Fruit fly (Drosophila melanogaster) whole organism, embryonic: ENCODE measurements around the gene CG14212.

Experiments used
- B-H1 ChIP-seq: fragments of 200-800 bp; sonication (Bioruptor generic); IDR thresholded peaks from 3 replicates; pipeline ENCODE4 v1.3.6; 2022; ENCODE audit warnings: missing biosample characterization, missing genetic modification characterization
- CG10267 ChIP-seq: fragments of 200-800 bp; sonication (Bioruptor generic); optimal IDR thresholded peaks from 2 replicates; lab custom pipeline; 2018; ENCODE audit warnings: missing biosample characterization, mild to moderate bottlenecking, missing genetic modification characterization, moderate library complexity
- CG10979 ChIP-seq: fragments of 200-800 bp; sonication (Bioruptor generic); optimal IDR thresholded peaks from 2 replicates; lab custom pipeline; 2018; ENCODE audit warnings: missing biosample characterization, mild to moderate bottlenecking, missing genetic modification characterization, moderate library complexity
- CG14014 ChIP-seq: fragments of 200-800 bp; sonication (Bioruptor generic); IDR thresholded peaks from 2 replicates; pipeline ENCODE4 v1.3.6; 2022; ENCODE audit warnings: missing biosample characterization, missing genetic modification characterization
- CG14667 ChIP-seq: fragments of 200-800 bp; sonication (Bioruptor generic); IDR thresholded peaks from 2 replicates; pipeline ENCODE4 v1.3.6; 2022; ENCODE audit warnings: missing biosample characterization, missing genetic modification characterization
- CG14710 ChIP-seq: fragments of 200-800 bp; sonication (Bioruptor generic); optimal IDR thresholded peaks from 3 replicates; lab custom pipeline; 2019; ENCODE audit warnings: missing biosample characterization, mild to moderate bottlenecking, missing genetic modification characterization, moderate library complexity
- CG17385 ChIP-seq: fragments of 200-800 bp; sonication (Bioruptor generic); optimal IDR thresholded peaks from 3 replicates; lab custom pipeline; 2018; ENCODE audit warnings: missing biosample characterization, mild to moderate bottlenecking, missing genetic modification characterization
- CG17912 ChIP-seq: fragments of 200-800 bp; sonication (Bioruptor generic); optimal IDR thresholded peaks from 2 replicates; lab custom pipeline; 2018; ENCODE audit warnings: missing biosample characterization, mild to moderate bottlenecking, missing genetic modification characterization
- CG2116 ChIP-seq: fragments of 200-800 bp; sonication (Bioruptor generic); optimal IDR thresholded peaks from 3 replicates; lab custom pipeline; 2018; ENCODE audit warnings: missing biosample characterization, mild to moderate bottlenecking, missing genetic modification characterization
- CG2199 ChIP-seq: fragments of 200-800 bp; sonication (Bioruptor generic); IDR thresholded peaks from 3 replicates; pipeline ENCODE4 v1.3.6; 2022; ENCODE audit warnings: missing biosample characterization, missing genetic modification characterization
- CG3838 ChIP-seq: fragments of 200-800 bp; sonication (Bioruptor generic); optimal IDR thresholded peaks from 3 replicates; lab custom pipeline; 2016; ENCODE audit warnings: missing biosample characterization, missing genetic modification characterization
- CG4424 ChIP-seq: fragments of 200-800 bp; sonication (Bioruptor generic); optimal IDR thresholded peaks from 3 replicates; lab custom pipeline; 2016; ENCODE audit warnings: missing biosample characterization, missing genetic modification characterization
- CG4820 ChIP-seq: fragments of 200-800 bp; sonication (Bioruptor generic); optimal IDR thresholded peaks from 3 replicates; lab custom pipeline; 2016; ENCODE audit warnings: missing biosample characterization, missing genetic modification characterization
- CG6254 ChIP-seq: fragments of 200-800 bp; sonication (Bioruptor generic); optimal IDR thresholded peaks from 3 replicates; lab custom pipeline; 2017; ENCODE audit warnings: mild to moderate bottlenecking, missing biosample characterization, missing genetic modification reagents, missing genetic modification characterization
- CG6854 ChIP-seq: fragments of 200-800 bp; sonication (Bioruptor generic); optimal IDR thresholded peaks from 3 replicates; lab custom pipeline; 2017; ENCODE audit warnings: missing biosample characterization, mild to moderate bottlenecking, missing genetic modification characterization
- CHES-1-like ChIP-seq: fragments of 200-800 bp; sonication (Bioruptor generic); optimal IDR thresholded peaks from 2 replicates; lab custom pipeline; 2016; ENCODE audit warnings: missing biosample characterization, missing genetic modification characterization
- D ChIP-seq, 2 experiments: fragments of 200-800 bp in 1 of 2; fragments of >200 bp in 1 of 2; sonication (Bioruptor generic) in 1 of 2; optimal IDR thresholded peaks; 2 replicates in 1 of 2; 3 replicates in 1 of 2; lab custom pipeline; 2017; ENCODE audit warnings: mild to moderate bottlenecking in 1 of 2, missing biosample characterization in 1 of 2, missing genetic modification characterization in 1 of 2, missing genetic modification reagents in 1 of 2
- Dek ChIP-seq: fragments of 200-800 bp; sonication (Bioruptor generic); optimal IDR thresholded peaks from 3 replicates; lab custom pipeline; 2019; ENCODE audit warnings: missing biosample characterization, mild to moderate bottlenecking, missing genetic modification characterization, moderate library complexity
- Dip2 ChIP-seq: fragments of 200-800 bp; sonication (Bioruptor generic); IDR thresholded peaks from 2 replicates; pipeline ENCODE4 v1.3.6; 2022; ENCODE audit warnings: missing biosample characterization, missing genetic modification characterization
- Dref ChIP-seq: fragments of 200-800 bp; sonication (Bioruptor generic); IDR thresholded peaks from 2 replicates; pipeline ENCODE4 v1.3.6; 2022; ENCODE audit warnings: missing biosample characterization, missing genetic modification characterization
- H15 ChIP-seq: fragments of 200-800 bp; sonication (Bioruptor generic); IDR thresholded peaks from 3 replicates; pipeline ENCODE4 v1.3.6; 2022; ENCODE audit warnings: missing biosample characterization, missing genetic modification characterization
- HLH4C ChIP-seq: fragments of 200-800 bp; sonication (Bioruptor generic); IDR thresholded peaks from 3 replicates; pipeline ENCODE4 v1.3.6; 2022; ENCODE audit warnings: missing biosample characterization, missing genetic modification characterization; ENCODE audit not compliant: partially characterized antibody
- Myb ChIP-seq: fragments of 200-800 bp; sonication (Bioruptor generic); optimal IDR thresholded peaks from 2 replicates; lab custom pipeline; 2016; ENCODE audit warnings: missing biosample characterization, missing genetic modification characterization
- NK7.1 ChIP-seq: fragments of 200-800 bp; sonication (Bioruptor generic); optimal IDR thresholded peaks from 3 replicates; lab custom pipeline; 2016; ENCODE audit warnings: missing biosample characterization, missing genetic modification characterization
- Neu2 ChIP-seq: fragments of 200-800 bp; sonication (Bioruptor generic); optimal IDR thresholded peaks from 3 replicates; lab custom pipeline; 2016; ENCODE audit warnings: missing biosample characterization, missing genetic modification characterization, borderline replicate concordance
- Nf-YB ChIP-seq: fragments of 200-800 bp; sonication (Bioruptor generic); optimal IDR thresholded peaks from 3 replicates; lab custom pipeline; 2019; ENCODE audit warnings: missing biosample characterization, mild to moderate bottlenecking, missing genetic modification characterization, moderate library complexity
- Ssrp ChIP-seq: fragments of 200-800 bp; sonication (Bioruptor generic); optimal IDR thresholded peaks from 2 replicates; lab custom pipeline; 2018; ENCODE audit warnings: missing biosample characterization, mild to moderate bottlenecking, missing genetic modification characterization, moderate library complexity
- Stat92E ChIP-seq, 3 experiments: fragments of >200 bp in 2 of 3; fragments of 200-800 bp in 1 of 3; sonication (Bioruptor generic) in 1 of 3; optimal IDR thresholded peaks; 2 replicates each; lab custom pipeline; 2017 to 2019; ENCODE audit warnings: missing biosample characterization in 3 of 3, missing genetic modification characterization in 3 of 3, mild to moderate bottlenecking in 1 of 3, moderate library complexity in 1 of 3
- ab ChIP-seq: fragments of 200-800 bp; sonication (Bioruptor generic); optimal IDR thresholded peaks from 2 replicates; lab custom pipeline; 2016; ENCODE audit warnings: missing biosample characterization, missing genetic modification characterization
- ac ChIP-seq: fragments of 200-800 bp; sonication (Bioruptor generic); optimal IDR thresholded peaks from 3 replicates; lab custom pipeline; 2017; ENCODE audit warnings: missing biosample characterization, mild to moderate bottlenecking, missing genetic modification characterization
- al ChIP-seq: fragments of 200-800 bp; sonication (Bioruptor generic); IDR thresholded peaks from 2 replicates; pipeline ENCODE4 v1.3.6; 2022; ENCODE audit warnings: missing biosample characterization, missing genetic modification characterization
- ara ChIP-seq: fragments of 200-800 bp; sonication (Bioruptor generic); IDR thresholded peaks from 2 replicates; pipeline ENCODE4 v1.3.6; 2022; ENCODE audit warnings: missing biosample characterization, missing genetic modification characterization
- ato ChIP-seq: fragments of 200-800 bp; sonication (Bioruptor generic); IDR thresholded peaks from 2 replicates; pipeline ENCODE4 v1.3.6; 2022; ENCODE audit warnings: missing biosample characterization, missing genetic modification characterization; ENCODE audit not compliant: partially characterized antibody
- crp ChIP-seq, 2 experiments: fragments of 200-800 bp; sonication (Bioruptor generic); optimal IDR thresholded peaks; 2 replicates in 1 of 2; 3 replicates in 1 of 2; lab custom pipeline; 2017; ENCODE audit warnings: missing biosample characterization in 2 of 2, missing genetic modification characterization in 2 of 2, mild to moderate bottlenecking in 1 of 2, moderate library complexity in 1 of 2
- cwo ChIP-seq: fragments of 200-800 bp; sonication (Bioruptor generic); optimal IDR thresholded peaks from 3 replicates; lab custom pipeline; 2017; ENCODE audit warnings: missing biosample characterization, missing genetic modification characterization, mild to moderate bottlenecking, moderate library complexity, missing genetic modification reagents
- esg ChIP-seq: fragments of 200-800 bp; sonication (Bioruptor generic); conservative IDR thresholded peaks from 2 replicates; pipeline ENCODE4 v1.3.6; 2022; ENCODE audit warnings: missing biosample characterization, missing genetic modification characterization
- ham ChIP-seq: fragments of 200-800 bp; sonication (Bioruptor generic); IDR thresholded peaks from 2 replicates; pipeline ENCODE4 v1.3.6; 2022; ENCODE audit warnings: missing biosample characterization, missing genetic modification characterization
- inv ChIP-seq: fragments of 200-800 bp; sonication (Bioruptor generic); IDR thresholded peaks from 2 replicates; pipeline ENCODE4 v1.3.6; 2022; ENCODE audit warnings: missing biosample characterization, missing genetic modification characterization; ENCODE audit not compliant: partially characterized antibody
- klu ChIP-seq: fragments of 200-800 bp; sonication (Bioruptor generic); IDR thresholded peaks from 2 replicates; pipeline ENCODE4 v1.3.6; 2022; ENCODE audit warnings: missing biosample characterization, missing genetic modification characterization
- lov ChIP-seq, 2 experiments: fragments of 200-800 bp in 1 of 2; fragments of >200 bp in 1 of 2; sonication (Bioruptor generic) in 1 of 2; IDR thresholded peaks in 1 of 2; optimal IDR thresholded peaks in 1 of 2; 2 replicates in 1 of 2; 3 replicates in 1 of 2; pipeline versions ENCODE4 v1.3.6 to Lab custom; 2017 to 2022; ENCODE audit warnings: missing biosample characterization in 1 of 2, missing genetic modification characterization in 1 of 2
- nau ChIP-seq: fragments of 200-800 bp; sonication (Bioruptor generic); optimal IDR thresholded peaks from 3 replicates; lab custom pipeline; 2017; ENCODE audit warnings: missing biosample characterization, mild to moderate bottlenecking, missing genetic modification characterization, missing genetic modification reagents
- peb ChIP-seq: fragments of 200-800 bp; sonication (Bioruptor generic); IDR thresholded peaks from 2 replicates; pipeline ENCODE4 v1.3.6; 2022; ENCODE audit warnings: missing biosample characterization, missing genetic modification characterization
- ssp ChIP-seq: fragments of 200-800 bp; sonication (Bioruptor generic); IDR thresholded peaks from 2 replicates; pipeline ENCODE4 v1.3.6; 2022; ENCODE audit warnings: missing biosample characterization, missing genetic modification characterization
- tap ChIP-seq: fragments of 200-800 bp; optimal IDR thresholded peaks from 3 replicates; lab custom pipeline; 2019; ENCODE audit warnings: missing biosample characterization, mild to moderate bottlenecking, missing genetic modification characterization, moderate library complexity
- tup ChIP-seq: fragments of 200-800 bp; sonication (Bioruptor generic); optimal IDR thresholded peaks from 2 replicates; lab custom pipeline; 2016; ENCODE audit warnings: missing biosample characterization, mild to moderate bottlenecking, missing genetic modification characterization, moderate library complexity
- unpg ChIP-seq: fragments of 200-800 bp; sonication (Bioruptor generic); optimal IDR thresholded peaks from 3 replicates; lab custom pipeline; 2018; ENCODE audit warnings: missing biosample characterization, mild to moderate bottlenecking, missing genetic modification characterization, moderate library complexity
- usp ChIP-seq: fragments of >200 bp; optimal IDR thresholded peaks from 2 replicates; lab custom pipeline; 2017; ENCODE audit warnings: missing biosample characterization, missing genetic modification characterization
- wdn ChIP-seq: fragments of 200-800 bp; sonication (Bioruptor generic); IDR thresholded peaks from 2 replicates; pipeline ENCODE4 v1.3.6; 2022; ENCODE audit warnings: missing biosample characterization, missing genetic modification characterization
- zfh2 ChIP-seq: fragments of 200-800 bp; sonication (Bioruptor generic); optimal IDR thresholded peaks from 2 replicates; lab custom pipeline; 2016; ENCODE audit warnings: missing biosample characterization, missing genetic modification characterization

CG14212 gene

DNA sequence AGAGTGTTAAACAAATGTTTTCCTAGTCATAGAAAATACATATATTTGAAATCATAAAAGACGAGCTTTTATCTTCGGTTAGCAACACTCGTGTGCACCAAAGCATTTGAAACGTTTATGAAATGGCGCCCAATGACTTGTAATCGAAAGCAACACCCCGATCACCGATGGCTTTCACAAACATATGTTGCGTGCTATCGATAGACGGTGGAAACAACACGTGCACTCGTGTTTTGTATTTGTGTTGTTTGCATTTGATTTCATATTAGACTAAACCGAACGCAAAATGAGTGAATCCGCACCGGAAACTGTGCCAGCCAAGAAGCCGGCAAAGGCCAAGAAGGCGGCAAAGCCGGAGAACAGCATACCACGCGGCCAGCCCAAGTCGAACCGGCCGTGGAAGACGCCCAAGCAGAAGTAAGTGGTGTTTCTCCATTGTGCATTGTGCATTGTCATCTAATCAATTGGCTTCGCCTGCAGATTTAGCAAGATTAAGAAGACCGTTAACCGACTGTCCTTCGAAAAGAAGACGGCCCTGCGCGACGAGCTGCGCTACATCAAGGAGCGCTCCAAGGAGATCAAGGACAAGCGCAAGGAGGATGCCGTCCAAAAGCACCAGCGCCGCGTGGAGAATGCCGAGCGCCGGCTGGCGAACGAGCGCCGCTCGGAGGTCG lies 9.4 kb upstream of the CG14212 start, which contains the start of gene CG14210 (continued):
- TF ChIP-seq CG17912 (no peak), CHES-1-like (GFP tag; lab: Kevin White, UChicago) (no peak), CG6254 (GFP tag; lab: Kevin White, UChicago) (no peak), CG14710 (tag; lab: Kevin White, UChicago) (peak; percentile 12), wdn (GFP tag; lab: Robert Waterston, UW) (no peak), al (GFP tag; lab: Robert Waterston, UW) (no peak), nau (GFP tag; lab: Kevin White, UChicago) (no peak), HLH4C (peak; percentile 84), tup (GFP tag; lab: Kevin White, UChicago) (no peak), inv (peak; percentile 48; the same call in 1 of the 2 replicates), usp (no peak), Nf-YB (GFP tag; lab: Kevin White, UChicago) (no peak), ham (GFP tag; lab: Robert Waterston, UW) (no peak), H15 (GFP tag; lab: Robert Waterston, UW) (no peak), CG2199 (GFP tag; lab: Robert Waterston, UW) (no peak), ara (GFP tag; lab: Robert Waterston, UW) (no peak), Dref (GFP tag; lab: Robert Waterston, UW) (peak; percentile 84), CG14667 (GFP tag; lab: Robert Waterston, UW) (no peak), lov (optimal IDR thresholded peaks at IDR 0.05; lab: Kevin White, UChicago) (no peak), lov (GFP tag; IDR thresholded peaks at IDR 0.05; lab: Robert Waterston, UW) (no peak), Neu2 (GFP tag; lab: Kevin White, UChicago) (no peak), CG10267 (tag; lab: Kevin White, UChicago) (peak; percentile 9), ab (GFP tag; lab: Kevin White, UChicago) (no peak), ssp (GFP tag; lab: Robert Waterston, UW) (no peak), ato (GFP tag; lab: Robert Waterston, UW) (peak; percentile 69), crp (GFP tag; optimal IDR thresholded peaks at IDR 0.05; lab: Kevin White, UChicago) (peak; percentile 3 to 84), Myb (GFP tag; lab: Kevin White, UChicago) (no peak), klu (no peak), NK7.1 (no peak), Dek (tag; lab: Kevin White, UChicago) (no peak), cwo (GFP tag; lab: Kevin White, UChicago) (peak; percentile 77), Dip2 (no peak), CG17385 (GFP tag; lab: Kevin White, UChicago) (no peak), CG6854 (GFP tag; lab: Kevin White, UChicago) (no peak), Stat92E (GFP tag; optimal IDR thresholded peaks at IDR 0.05; lab: Kevin White, UChicago) (no peak), unpg (GFP tag; lab: Kevin White, UChicago) (no peak), CG2116 (GFP tag; lab: Kevin White, UChicago) (peak; percentile 97), CG4820 (GFP tag; lab: Kevin White, UChicago) (no peak), CG14014 (GFP tag; lab: Robert Waterston, UW) (no peak), peb (GFP tag; lab: Robert Waterston, UW) (no peak), CG3838 (GFP tag; lab: Kevin White, UChicago) (no peak), CG10979 (no peak), esg (GFP tag; lab: Robert Waterston, UW) (no peak), zfh2 (no peak), B-H1 (GFP tag; lab: Robert Waterston, UW) (no peak), D (optimal IDR thresholded peaks at IDR 0.05; lab: Kevin White, UChicago) (no peak), D (GFP tag; optimal IDR thresholded peaks at IDR 0.05; lab: Kevin White, UChicago) (no peak), ac (GFP tag; lab: Kevin White, UChicago) (no peak), tap (tag; lab: Kevin White, UChicago) (no peak), Ssrp (no peak), CG4424 (GFP tag; lab: Kevin White, UChicago) (no peak)
